Fruit fly (Drosophila melanogaster): ENCODE results near the gene SecS.

SecS gene

dm6 chr3R:5592009-5592572 lies 9.1 kb upstream of the SecS start:
- TF ChIP-seq toe (GFP tag; optimal IDR thresholded peaks at IDR 0.05) (no peak), kay (GFP tag; ENCODE audit: borderline replicate concordance) (no peak), Clk (GFP tag; optimal IDR thresholded peaks at IDR 0.05) (no peak), CG1620 (GFP tag; optimal IDR thresholded peaks at IDR 0.05) (no peak), CG12768 (GFP tag; optimal IDR thresholded peaks at IDR 0.05) (peak; percentile 41), bab1 (GFP tag; optimal IDR thresholded peaks at IDR 0.05) (peak; percentile 15), CG33017 (tag; optimal IDR thresholded peaks at IDR 0.05) (no peak), tj (GFP tag; optimal IDR thresholded peaks at IDR 0.05) (peak; percentile 20), CG11617 (GFP tag; optimal IDR thresholded peaks at IDR 0.05) (no peak), cnc (optimal IDR thresholded peaks at IDR 0.05) (no peak), CG7101 (tag; optimal IDR thresholded peaks at IDR 0.05) (peak; percentile 16), CG7045 (GFP tag; optimal IDR thresholded peaks at IDR 0.05) (no peak), Mnt (GFP tag; optimal IDR thresholded peaks at IDR 0.05) (peak; percentile 62), ovo (GFP tag; optimal IDR thresholded peaks at IDR 0.05) (no peak), cic (GFP tag; optimal IDR thresholded peaks at IDR 0.05) (peak; percentile 67), CG5204 (GFP tag; optimal IDR thresholded peaks at IDR 0.05) (no peak), Crg-1 (GFP tag; optimal IDR thresholded peaks at IDR 0.05) (no peak), CG14711 (tag; optimal IDR thresholded peaks at IDR 0.05) (no peak), pad (GFP tag; optimal IDR thresholded peaks at IDR 0.05) (peak; percentile 74), Hr96 (GFP tag; optimal IDR thresholded peaks at IDR 0.05) (no peak)

dm6 chr3R:5594878-5595277 lies 6.4 kb upstream of the SecS start:
- no peak for TF ChIP-seq kay (GFP tag; ENCODE audit: borderline replicate concordance)
- TF ChIP-seq bab1 (GFP tag; optimal IDR thresholded peaks at IDR 0.05): no peak
- no peak for TF ChIP-seq CG1620 (GFP tag; optimal IDR thresholded peaks at IDR 0.05)
- TF ChIP-seq CG7045 (GFP tag; optimal IDR thresholded peaks at IDR 0.05): no peak
- TF ChIP-seq pad (GFP tag; optimal IDR thresholded peaks at IDR 0.05): no peak
- peak; percentile 40 for TF ChIP-seq tj (GFP tag; optimal IDR thresholded peaks at IDR 0.05)
- no peak for TF ChIP-seq CG5204 (GFP tag; optimal IDR thresholded peaks at IDR 0.05)
- no peak for TF ChIP-seq CG7101 (tag; optimal IDR thresholded peaks at IDR 0.05)

DNA sequence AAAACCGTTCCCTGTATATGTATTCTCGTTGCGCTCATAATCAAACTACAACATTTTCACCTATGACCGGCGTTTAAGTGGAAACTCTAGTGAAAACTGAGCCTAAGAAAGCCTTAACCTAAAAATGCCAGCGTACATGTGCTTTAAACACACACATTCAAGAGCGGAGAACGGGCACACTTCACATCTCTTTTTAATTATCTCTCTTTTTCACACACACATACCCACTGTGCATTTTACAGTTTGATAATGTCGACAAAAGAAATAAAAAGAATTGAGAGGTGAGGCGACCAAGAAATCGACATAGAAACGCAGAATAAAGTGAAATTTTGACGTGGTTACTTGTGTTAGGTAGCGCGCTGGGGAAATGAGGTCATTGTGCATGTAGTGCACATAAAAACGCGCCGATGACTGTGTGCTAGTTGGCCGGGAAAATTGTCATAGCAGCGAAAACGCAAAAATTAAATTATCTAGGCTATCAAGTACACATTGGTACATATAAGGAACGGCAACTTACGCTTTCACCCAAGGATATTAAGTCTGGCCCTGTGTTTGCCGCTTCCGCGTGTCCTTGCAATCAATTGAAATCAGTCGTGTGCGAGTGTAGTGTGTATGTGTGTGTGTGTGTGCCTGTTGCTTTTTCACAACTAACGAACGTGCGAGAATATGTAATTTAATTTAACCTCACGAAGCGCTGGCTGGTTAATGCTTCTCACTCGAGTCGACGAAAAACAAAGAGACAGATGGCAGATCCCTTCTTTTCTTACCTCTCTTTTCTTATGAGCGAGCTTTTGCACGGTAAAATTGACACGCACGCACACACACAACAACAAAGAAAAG lies 1.5 kb upstream of the SecS start:
- peak; percentile 36 for TF ChIP-seq CG14711 (tag; optimal IDR thresholded peaks at IDR 0.05)
- no peak for TF ChIP-seq bab1 (GFP tag; optimal IDR thresholded peaks at IDR 0.05)
- TF ChIP-seq Mnt (GFP tag; optimal IDR thresholded peaks at IDR 0.05): peak; percentile 97
- peak; percentile 8 for TF ChIP-seq tj (GFP tag; optimal IDR thresholded peaks at IDR 0.05)
- peak; percentile 45 for TF ChIP-seq cic (GFP tag; optimal IDR thresholded peaks at IDR 0.05)
- TF ChIP-seq Hr96 (GFP tag; optimal IDR thresholded peaks at IDR 0.05): no peak
- peak; percentile 4 for TF ChIP-seq ovo (GFP tag; optimal IDR thresholded peaks at IDR 0.05)
- no peak for TF ChIP-seq kay (GFP tag; ENCODE audit: borderline replicate concordance)

- TF ChIP-seq tj (GFP tag; optimal IDR thresholded peaks at IDR 0.05): peak; percentile 67
- TF ChIP-seq CG7101 (tag; optimal IDR thresholded peaks at IDR 0.05): peak; percentile 69
- TF ChIP-seq Hr96 (GFP tag; optimal IDR thresholded peaks at IDR 0.05): no peak
- peak; percentile 76 for TF ChIP-seq ovo (GFP tag; optimal IDR thresholded peaks at IDR 0.05)
- no peak for TF ChIP-seq Crg-1 (GFP tag; optimal IDR thresholded peaks at IDR 0.05)
- TF ChIP-seq CG12768 (GFP tag; optimal IDR thresholded peaks at IDR 0.05): peak; percentile 87
- peak; percentile 74 for TF ChIP-seq CG33017 (tag; optimal IDR thresholded peaks at IDR 0.05)
- peak; percentile 63 to 95 for TF ChIP-seq cnc (optimal IDR thresholded peaks at IDR 0.05)
- TF ChIP-seq Mnt (GFP tag; optimal IDR thresholded peaks at IDR 0.05): peak; percentile 96
- no peak for TF ChIP-seq toe (GFP tag; optimal IDR thresholded peaks at IDR 0.05)
- TF ChIP-seq CG5204 (GFP tag; optimal IDR thresholded peaks at IDR 0.05): no peak
- no peak for TF ChIP-seq Clk (GFP tag; optimal IDR thresholded peaks at IDR 0.05)
- TF ChIP-seq CG7045 (GFP tag; optimal IDR thresholded peaks at IDR 0.05): peak; percentile 66
- peak; percentile 49 for TF ChIP-seq bab1 (GFP tag; optimal IDR thresholded peaks at IDR 0.05)
- TF ChIP-seq pad (GFP tag; optimal IDR thresholded peaks at IDR 0.05): peak; percentile 67
- TF ChIP-seq CG1620 (GFP tag; optimal IDR thresholded peaks at IDR 0.05): peak; percentile 32
- TF ChIP-seq CG14711 (tag; optimal IDR thresholded peaks at IDR 0.05): no peak
- peak; percentile 65 for TF ChIP-seq CG11617 (GFP tag; optimal IDR thresholded peaks at IDR 0.05)
- peak; percentile 87 for TF ChIP-seq cic (GFP tag; optimal IDR thresholded peaks at IDR 0.05)
- peak; percentile 97 for TF ChIP-seq kay (GFP tag; ENCODE audit: borderline replicate concordance)
These were observed 731 bp upstream of the SecS start for dm6 chr3R:5600361-5601043.

DNA sequence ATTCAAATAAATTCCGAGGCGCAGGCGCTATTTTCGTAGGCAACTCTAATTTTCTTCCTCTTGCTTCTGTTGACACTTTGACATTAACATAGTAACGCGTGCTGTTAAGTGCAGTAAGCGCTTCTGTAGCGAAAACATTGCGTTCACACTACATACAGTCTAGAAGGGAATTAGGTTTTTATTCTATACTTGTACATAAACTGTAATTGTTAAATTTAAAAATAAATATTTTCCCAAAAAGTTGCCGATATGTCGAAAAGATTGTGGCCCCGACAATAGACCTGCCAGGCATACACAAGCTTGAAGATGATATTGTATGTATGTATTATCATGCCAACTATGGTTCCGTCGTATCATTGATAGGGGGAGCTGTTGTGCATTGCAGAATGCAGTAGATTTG lies 5.2 kb downstream of the SecS start, which contains the start of gene asl:
TSS of gene asl (minus strand) at position 67 of the 400 bp plus-strand sequence.
- TF ChIP-seq CG14711 (tag; optimal IDR thresholded peaks at IDR 0.05) (peak; percentile 99), pad (GFP tag; optimal IDR thresholded peaks at IDR 0.05) (peak; percentile 32), CG33017 (tag; optimal IDR thresholded peaks at IDR 0.05) (peak; percentile 52), CG11617 (GFP tag; optimal IDR thresholded peaks at IDR 0.05) (peak; percentile 43), bab1 (GFP tag; optimal IDR thresholded peaks at IDR 0.05) (peak; percentile 72), ovo (GFP tag; optimal IDR thresholded peaks at IDR 0.05) (no peak), cic (GFP tag; optimal IDR thresholded peaks at IDR 0.05) (peak; percentile 25), CG12768 (GFP tag; optimal IDR thresholded peaks at IDR 0.05) (peak; percentile 11), Mnt (GFP tag; optimal IDR thresholded peaks at IDR 0.05) (peak; percentile 59), CG7101 (tag; optimal IDR thresholded peaks at IDR 0.05) (peak; percentile 60), Hr96 (GFP tag; optimal IDR thresholded peaks at IDR 0.05) (no peak), CG1620 (GFP tag; optimal IDR thresholded peaks at IDR 0.05) (peak; percentile 45), Clk (GFP tag; optimal IDR thresholded peaks at IDR 0.05) (no peak), CG7045 (GFP tag; optimal IDR thresholded peaks at IDR 0.05) (peak; percentile 44)
